Fruit fly (Drosophila melanogaster) whole organism, embryonic: Measurements from ENCODE around the gene robl62A.

Experiments
- Antp ChIP-seq: fragments of 200-800 bp; sonication (Bioruptor generic); optimal IDR thresholded peaks from 3 replicates; lab custom pipeline; 2016; ENCODE audit warnings: missing biosample characterization, missing genetic modification characterization
- CG11085 ChIP-seq: fragments of 200-800 bp; sonication (Bioruptor generic); IDR thresholded peaks from 2 replicates; pipeline ENCODE4 v1.3.6; 2022; ENCODE audit warnings: missing biosample characterization, missing genetic modification characterization
- CG11398 ChIP-seq: fragments of 200-800 bp; sonication (Bioruptor generic); optimal IDR thresholded peaks from 2 replicates; lab custom pipeline; 2016; ENCODE audit warnings: missing biosample characterization, missing genetic modification characterization
- CG11696 ChIP-seq: fragments of 200-800 bp; sonication (Bioruptor generic); IDR thresholded peaks from 2 replicates; pipeline ENCODE4 v1.3.6; 2022; ENCODE audit warnings: missing biosample characterization, missing genetic modification characterization
- CG11723 ChIP-seq: fragments of 200-800 bp; sonication (Bioruptor generic); optimal IDR thresholded peaks from 2 replicates; lab custom pipeline; 2017; ENCODE audit warnings: missing biosample characterization, mild to moderate bottlenecking, missing genetic modification characterization
- CG13894 ChIP-seq: fragments of 200-800 bp; sonication (Bioruptor generic); optimal IDR thresholded peaks from 3 replicates; lab custom pipeline; 2018; ENCODE audit warnings: missing biosample characterization, mild to moderate bottlenecking, missing genetic modification characterization, moderate library complexity
- CG15479 ChIP-seq: fragments of 200-800 bp; sonication (Bioruptor generic); optimal IDR thresholded peaks from 3 replicates; lab custom pipeline; 2019; ENCODE audit warnings: missing biosample characterization, mild to moderate bottlenecking, missing genetic modification characterization, moderate library complexity
- CG17568 ChIP-seq: fragments of 200-800 bp; sonication (Bioruptor generic); optimal IDR thresholded peaks from 2 replicates; lab custom pipeline; 2018; ENCODE audit warnings: missing biosample characterization, mild to moderate bottlenecking, missing genetic modification characterization, moderate library complexity
- CG18476 ChIP-seq: fragments of 200-800 bp; sonication (Bioruptor generic); optimal IDR thresholded peaks from 2 replicates; lab custom pipeline; 2016; ENCODE audit warnings: missing biosample characterization, mild to moderate bottlenecking, missing genetic modification characterization
- CG18764 ChIP-seq: fragments of 200-800 bp; sonication (Bioruptor generic); optimal IDR thresholded peaks from 3 replicates; lab custom pipeline; 2016; ENCODE audit warnings: missing biosample characterization, missing genetic modification characterization
- CG32772 ChIP-seq: fragments of 200-800 bp; sonication (Bioruptor generic); IDR thresholded peaks from 2 replicates; pipeline ENCODE4 v1.3.6; 2022; ENCODE audit warnings: missing biosample characterization, missing genetic modification characterization
- CG4328 ChIP-seq: fragments of 200-800 bp; sonication (Bioruptor generic); optimal IDR thresholded peaks from 3 replicates; lab custom pipeline; 2017; ENCODE audit warnings: missing biosample characterization, missing genetic modification reagents, missing genetic modification characterization
- CG43689 ChIP-seq: fragments of 200-800 bp; sonication (Bioruptor generic); IDR thresholded peaks from 2 replicates; pipeline ENCODE4 v1.3.6; 2022; ENCODE audit warnings: missing biosample characterization, missing genetic modification characterization
- CG6689 ChIP-seq: fragments of 200-800 bp; sonication (Bioruptor generic); IDR thresholded peaks from 2 replicates; pipeline ENCODE4 v1.3.6; 2022; ENCODE audit warnings: missing biosample characterization, missing genetic modification characterization
- CG8944 ChIP-seq: fragments of 200-800 bp; sonication (Bioruptor generic); optimal IDR thresholded peaks from 3 replicates; lab custom pipeline; 2016; ENCODE audit warnings: missing biosample characterization, missing genetic modification characterization
- CG9727 ChIP-seq: fragments of 200-800 bp; sonication (Bioruptor generic); optimal IDR thresholded peaks from 3 replicates; lab custom pipeline; 2017; ENCODE audit warnings: missing biosample characterization, mild to moderate bottlenecking, missing genetic modification characterization
- D19A ChIP-seq: fragments of 200-800 bp; optimal IDR thresholded peaks from 3 replicates; lab custom pipeline; 2019; ENCODE audit warnings: missing biosample characterization, mild to moderate bottlenecking, missing genetic modification characterization, moderate library complexity
- D19B ChIP-seq: fragments of 200-800 bp; sonication (Bioruptor generic); optimal IDR thresholded peaks from 2 replicates; lab custom pipeline; 2017; ENCODE audit warnings: missing biosample characterization, mild to moderate bottlenecking, missing genetic modification characterization
- Dfd ChIP-seq, 2 experiments: fragments of >200 bp; optimal IDR thresholded peaks; 2 replicates each; lab custom pipeline; 2017; ENCODE audit warnings: missing biosample characterization in 2 of 2, missing genetic modification characterization in 2 of 2
- E2f2 ChIP-seq: fragments of 200-800 bp; sonication (Bioruptor generic); IDR thresholded peaks from 2 replicates; pipeline ENCODE4 v1.3.6; 2022; ENCODE audit warnings: missing biosample characterization, missing genetic modification characterization
- Jarid2 ChIP-seq: fragments of 200-800 bp; sonication (Bioruptor generic); optimal IDR thresholded peaks from 3 replicates; lab custom pipeline; 2017; ENCODE audit warnings: mild to moderate bottlenecking, missing biosample characterization, missing genetic modification reagents, missing genetic modification characterization
- Meics ChIP-seq: fragments of 200-800 bp; sonication (Bioruptor generic); optimal IDR thresholded peaks from 2 replicates; lab custom pipeline; 2017; ENCODE audit warnings: missing biosample characterization, mild to moderate bottlenecking, missing genetic modification characterization
- NC2β ChIP-seq: fragments of 200-800 bp; sonication (Bioruptor generic); optimal IDR thresholded peaks from 2 replicates; lab custom pipeline; 2016; ENCODE audit warnings: missing biosample characterization, missing genetic modification characterization
- NK7.1 ChIP-seq: fragments of 200-800 bp; sonication (Bioruptor generic); optimal IDR thresholded peaks from 3 replicates; lab custom pipeline; 2016; ENCODE audit warnings: missing biosample characterization, missing genetic modification characterization
- Nf-YA ChIP-seq: fragments of 200-800 bp; sonication (Bioruptor generic); IDR thresholded peaks from 2 replicates; pipeline ENCODE4 v1.3.6; 2022; ENCODE audit warnings: missing biosample characterization, missing genetic modification characterization
- Oli ChIP-seq: fragments of 200-800 bp; sonication (Bioruptor generic); optimal IDR thresholded peaks from 2 replicates; lab custom pipeline; 2018; ENCODE audit warnings: missing biosample characterization, mild to moderate bottlenecking, missing genetic modification characterization, moderate library complexity
- Sox100B ChIP-seq: fragments of 200-800 bp; sonication (Bioruptor generic); optimal IDR thresholded peaks from 3 replicates; lab custom pipeline; 2018; ENCODE audit warnings: missing biosample characterization, mild to moderate bottlenecking, missing genetic modification characterization
- Ssrp ChIP-seq: fragments of 200-800 bp; sonication (Bioruptor generic); optimal IDR thresholded peaks from 2 replicates; lab custom pipeline; 2018; ENCODE audit warnings: missing biosample characterization, mild to moderate bottlenecking, missing genetic modification characterization, moderate library complexity
- YL-1 ChIP-seq: fragments of 200-800 bp; sonication (Bioruptor generic); optimal IDR thresholded peaks from 3 replicates; lab custom pipeline; 2017; ENCODE audit warnings: missing biosample characterization, mild to moderate bottlenecking, missing genetic modification characterization
- ci ChIP-seq: fragments of 200-800 bp; sonication (Bioruptor generic); IDR thresholded peaks from 3 replicates; pipeline ENCODE4 v1.3.6; 2022; ENCODE audit warnings: missing biosample characterization, missing genetic modification characterization
- fd3F ChIP-seq: fragments of 200-800 bp; sonication (Bioruptor generic); optimal IDR thresholded peaks from 2 replicates; lab custom pipeline; 2018; ENCODE audit warnings: missing biosample characterization, mild to moderate bottlenecking, missing genetic modification characterization, moderate library complexity
- fru ChIP-seq: fragments of >200 bp; optimal IDR thresholded peaks from 2 replicates; lab custom pipeline; 2017
- jing ChIP-seq: fragments of 200-800 bp; sonication (Bioruptor generic); optimal IDR thresholded peaks from 2 replicates; lab custom pipeline; 2018; ENCODE audit warnings: missing biosample characterization, mild to moderate bottlenecking, missing genetic modification characterization
- kni ChIP-seq: fragments of 200-800 bp; sonication (Bioruptor generic); optimal IDR thresholded peaks from 3 replicates; lab custom pipeline; 2017; ENCODE audit warnings: mild to moderate bottlenecking, missing biosample characterization, missing genetic modification reagents, missing genetic modification characterization
- knrl ChIP-seq: fragments of 200-800 bp; sonication (Bioruptor generic); IDR thresholded peaks from 3 replicates; pipeline ENCODE4 v1.3.6; 2022; ENCODE audit warnings: missing biosample characterization, missing genetic modification characterization; ENCODE audit not compliant: partially characterized antibody
- lola ChIP-seq, 3 experiments: fragments of >200 bp in 2 of 3; fragments of 200-800 bp in 1 of 3; sonication (Bioruptor generic) in 1 of 3; optimal IDR thresholded peaks; 2 replicates each; lab custom pipeline; 2017 to 2019; ENCODE audit warnings: missing biosample characterization in 3 of 3, missing genetic modification characterization in 3 of 3, mild to moderate bottlenecking in 1 of 3, moderate library complexity in 1 of 3
- mirr ChIP-seq: fragments of 200-800 bp; sonication (Bioruptor generic); optimal IDR thresholded peaks from 3 replicates; lab custom pipeline; 2018; ENCODE audit warnings: missing biosample characterization, mild to moderate bottlenecking, missing genetic modification characterization
- oc ChIP-seq: fragments of 200-800 bp; sonication (Bioruptor generic); optimal IDR thresholded peaks from 2 replicates; lab custom pipeline; 2018; ENCODE audit warnings: missing biosample characterization, mild to moderate bottlenecking, missing genetic modification characterization, moderate library complexity
- otp ChIP-seq: fragments of 200-800 bp; sonication (Bioruptor generic); IDR thresholded peaks from 3 replicates; pipeline ENCODE4, ENCODE4 v1.3.6; 2022; ENCODE audit warnings: missing biosample characterization, missing genetic modification characterization
- pfk ChIP-seq: fragments of 200-800 bp; sonication (Bioruptor generic); optimal IDR thresholded peaks from 2 replicates; lab custom pipeline; 2018; ENCODE audit warnings: missing biosample characterization, mild to moderate bottlenecking, missing genetic modification characterization, moderate library complexity
- pum ChIP-seq: fragments of 200-800 bp; sonication (Bioruptor generic); optimal IDR thresholded peaks from 2 replicates; lab custom pipeline; 2016; ENCODE audit warnings: missing biosample characterization, missing genetic modification characterization
- pzg ChIP-seq: fragments of 200-800 bp; sonication (Bioruptor generic); optimal IDR thresholded peaks from 3 replicates; lab custom pipeline; 2018; ENCODE audit warnings: missing biosample characterization, mild to moderate bottlenecking, missing genetic modification characterization, moderate library complexity
- schlank ChIP-seq: fragments of 200-800 bp; sonication (Bioruptor generic); optimal IDR thresholded peaks from 2 replicates; lab custom pipeline; 2018; ENCODE audit warnings: missing biosample characterization, mild to moderate bottlenecking, missing genetic modification characterization
- scrt ChIP-seq: fragments of 200-800 bp; sonication (Bioruptor generic); optimal IDR thresholded peaks from 2 replicates; lab custom pipeline; 2018; ENCODE audit warnings: missing biosample characterization, mild to moderate bottlenecking, missing genetic modification characterization, moderate library complexity
- sens ChIP-seq: fragments of 200-800 bp; sonication (Bioruptor generic); peaks from one replicate; lab custom pipeline; 2016; ENCODE audit warnings: missing biosample characterization, missing genetic modification characterization
- shn ChIP-seq: fragments of 200-800 bp; sonication (Bioruptor generic); optimal IDR thresholded peaks from 3 replicates; lab custom pipeline; 2016; ENCODE audit warnings: missing biosample characterization, missing genetic modification characterization
- slbo ChIP-seq: fragments of 200-800 bp; sonication (Bioruptor generic); IDR thresholded peaks from 2 replicates; pipeline ENCODE4 v1.3.6; 2022; ENCODE audit warnings: missing biosample characterization, missing genetic modification characterization
- sug ChIP-seq: fragments of 200-800 bp; optimal IDR thresholded peaks from 2 replicates; lab custom pipeline; 2019; ENCODE audit warnings: missing biosample characterization, mild to moderate bottlenecking, missing genetic modification characterization, moderate library complexity
- trh ChIP-seq: fragments of 200-800 bp; sonication (Bioruptor generic); optimal IDR thresholded peaks from 2 replicates; lab custom pipeline; 2016; ENCODE audit warnings: missing biosample characterization, missing genetic modification characterization
- twi ChIP-seq: fragments of 200-800 bp; optimal IDR thresholded peaks from 2 replicates; lab custom pipeline; 2019; ENCODE audit warnings: missing biosample characterization, mild to moderate bottlenecking, missing genetic modification characterization, moderate library complexity
- yki ChIP-seq: fragments of >200 bp; optimal IDR thresholded peaks from 3 replicates; lab custom pipeline; 2018
- zen2 ChIP-seq: fragments of 200-800 bp; sonication (Bioruptor generic); IDR thresholded peaks from 3 replicates; pipeline ENCODE4 v1.3.6; 2022; ENCODE audit warnings: missing biosample characterization, missing genetic modification characterization; ENCODE audit not compliant: partially characterized antibody

Gene robl62A

DNA sequence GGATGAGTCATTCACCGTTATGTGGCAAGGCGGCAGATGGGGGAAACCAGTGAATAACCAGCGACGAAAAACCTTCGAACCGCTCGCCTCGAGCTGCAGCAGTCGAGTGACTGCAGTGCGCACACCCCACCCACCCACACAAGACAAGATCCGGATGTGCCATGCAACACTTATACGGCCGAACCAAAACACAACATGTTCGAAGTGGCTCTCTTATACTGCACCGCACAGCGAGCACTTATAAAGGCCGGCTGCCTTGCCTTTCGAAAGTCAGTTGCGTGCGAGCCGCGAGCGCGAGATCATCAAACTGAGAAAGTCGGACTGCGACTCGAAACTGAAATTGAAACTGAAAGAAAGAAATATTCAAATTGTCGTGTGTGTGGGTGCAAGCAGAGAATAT is 13.9 kb upstream of the robl62A start, which contains the start of gene rho (continued):
- TF ChIP-seq CG13894 (tag; lab: Kevin White, UChicago) (no peak), otp (no peak; the same call in 2 of the 3 replicates), CG11085 (GFP tag; lab: Robert Waterston, UW) (no peak), sug (tag; lab: Kevin White, UChicago) (no peak), NK7.1 (GFP tag; lab: Kevin White, UChicago) (no peak), shn (GFP tag; lab: Kevin White, UChicago) (peak; percentile 9), sens (no peak), trh (no peak), lola (GFP tag; optimal IDR thresholded peaks at IDR 0.05; lab: Kevin White, UChicago) (no peak), D19A (tag; lab: Kevin White, UChicago) (no peak), Ssrp (tag; lab: Kevin White, UChicago) (no peak), CG8944 (GFP tag; lab: Kevin White, UChicago) (no peak), zen2 (GFP tag; lab: Robert Waterston, UW) (peak; percentile 60; the same call in 2 of the 3 replicates), scrt (GFP tag; lab: Kevin White, UChicago) (no peak), CG18476 (GFP tag; lab: Kevin White, UChicago) (no peak), CG17568 (no peak), twi (tag; lab: Kevin White, UChicago) (peak; percentile 19), E2f2 (GFP tag; lab: Robert Waterston, UW) (peak; percentile 35), oc (tag; lab: Kevin White, UChicago) (peak; percentile 22), mirr (GFP tag; lab: Kevin White, UChicago) (peak; percentile 46), CG32772 (no peak), schlank (tag; lab: Kevin White, UChicago) (no peak), Oli (tag; lab: Kevin White, UChicago) (no peak), Sox100B (GFP tag; lab: Kevin White, UChicago) (no peak), yki (lab: Kevin White, UChicago) (no peak), CG11723 (GFP tag; lab: Kevin White, UChicago) (no peak), fru (no peak), Dfd (GFP tag; optimal IDR thresholded peaks at IDR 0.05; lab: Kevin White, UChicago) (no peak), CG15479 (GFP tag; lab: Kevin White, UChicago) (peak; percentile 14), fd3F (GFP tag; lab: Kevin White, UChicago) (no peak), Nf-YA (GFP tag; lab: Robert Waterston, UW) (no peak), kni (GFP tag; lab: Kevin White, UChicago) (peak; percentile 45), CG43689 (no peak), Antp (GFP tag; lab: Kevin White, UChicago) (peak; percentile 60), pum (GFP tag; lab: Kevin White, UChicago) (no peak), CG9727 (GFP tag; lab: Kevin White, UChicago) (no peak), CG18764 (GFP tag; lab: Kevin White, UChicago) (no peak), NC2β (peak; percentile 47), CG11398 (GFP tag; lab: Kevin White, UChicago) (peak; percentile 12), CG6689 (GFP tag; lab: Robert Waterston, UW) (no peak), pfk (GFP tag; lab: Kevin White, UChicago) (no peak), YL-1 (GFP tag; lab: Kevin White, UChicago) (no peak), pzg (GFP tag; lab: Kevin White, UChicago) (no peak), D19B (GFP tag; lab: Kevin White, UChicago) (no peak), ci (GFP tag; lab: Robert Waterston, UW) (peak; percentile 79), jing (GFP tag; lab: Kevin White, UChicago) (no peak), Meics (GFP tag; lab: Kevin White, UChicago) (no peak), knrl (GFP tag; lab: Robert Waterston, UW) (no peak; the same call in 2 of the 3 replicates), Jarid2 (GFP tag; lab: Kevin White, UChicago) (peak; percentile 100), CG11696 (GFP tag; lab: Robert Waterston, UW) (no peak), CG4328 (GFP tag; lab: Kevin White, UChicago) (no peak), slbo (GFP tag; lab: Robert Waterston, UW) (peak; percentile 55)
